Worm (Caenorhabditis elegans) whole organism, mixed stage, embryonic: Measurements from ENCODE around the gene F22F7.12.

Source experiments
- M03D4.4 ChIP-seq: sonication (generic microtip); optimal IDR thresholded peaks from 2 replicates; lab custom pipeline; 2017; ENCODE audit warnings: mild to moderate bottlenecking, missing genetic modification characterization, missing compliant biosample characterization
- bed-3 ChIP-seq: fragments of 200-800 bp; sonication (Bioruptor generic); optimal IDR thresholded peaks from 3 replicates; lab custom pipeline; 2018; ENCODE audit warnings: mild to moderate bottlenecking, missing genetic modification characterization, moderate library complexity, missing compliant biosample characterization
- blmp-1 ChIP-seq: fragments of 150-350 bp; optimal IDR thresholded peaks from 2 replicates; lab custom pipeline; 2014; ENCODE audit warnings: missing biosample characterization, missing genetic modification characterization
- ceh-39 ChIP-seq: fragments of 150-350 bp; optimal IDR thresholded peaks from 2 replicates; lab custom pipeline; 2014; ENCODE audit warnings: missing biosample characterization, missing genetic modification characterization
- ceh-43 ChIP-seq: fragments of 200-800 bp; sonication (Bioruptor generic); optimal IDR thresholded peaks from 2 replicates; lab custom pipeline; 2018; ENCODE audit warnings: mild to moderate bottlenecking, missing genetic modification characterization, moderate library complexity, missing compliant biosample characterization
- ceh-83 ChIP-seq: fragments of 200-800 bp; sonication (Bioruptor generic); optimal IDR thresholded peaks from 2 replicates; lab custom pipeline; 2018; ENCODE audit warnings: mild to moderate bottlenecking, missing genetic modification characterization, missing compliant biosample characterization
- ces-1 ChIP-seq: fragments of 150-350 bp; optimal IDR thresholded peaks from 2 replicates; lab custom pipeline; 2014; ENCODE audit warnings: missing biosample characterization, missing genetic modification reagents, missing genetic modification characterization
- cnd-1 ChIP-seq: fragments of 200-800 bp; sonication (Bioruptor generic); optimal IDR thresholded peaks from 2 replicates; lab custom pipeline; 2018; ENCODE audit warnings: mild to moderate bottlenecking, missing genetic modification characterization, missing compliant biosample characterization
- elt-3 ChIP-seq: fragments of 150-350 bp; optimal IDR thresholded peaks from 2 replicates; lab custom pipeline; 2014; ENCODE audit warnings: missing biosample characterization, missing genetic modification characterization
- flh-1 ChIP-seq: fragments of 200-800 bp; sonication (Bioruptor generic); optimal IDR thresholded peaks from 2 replicates; lab custom pipeline; 2018; ENCODE audit warnings: mild to moderate bottlenecking, missing genetic modification characterization, moderate library complexity, missing compliant biosample characterization
- ham-2 ChIP-seq: fragments of 200-800 bp; sonication (Bioruptor generic); optimal IDR thresholded peaks from 2 replicates; lab custom pipeline; 2018; ENCODE audit warnings: mild to moderate bottlenecking, missing genetic modification characterization, missing compliant biosample characterization
- hlh-1 ChIP-seq: fragments of 150-350 bp; optimal IDR thresholded peaks from 2 replicates; lab custom pipeline; 2014; ENCODE audit warnings: missing biosample characterization, missing genetic modification reagents, missing genetic modification characterization
- lin-13 ChIP-seq: fragments of 150-350 bp; optimal IDR thresholded peaks from 2 replicates; lab custom pipeline; 2014; ENCODE audit warnings: missing biosample characterization, missing genetic modification characterization
- lin-32 ChIP-seq: fragments of 200-800 bp; sonication (Bioruptor generic); optimal IDR thresholded peaks from 2 replicates; lab custom pipeline; 2018; ENCODE audit warnings: mild to moderate bottlenecking, missing genetic modification characterization, missing compliant biosample characterization
- lsy-2 ChIP-seq: fragments of 150-350 bp; optimal IDR thresholded peaks from 2 replicates; lab custom pipeline; 2014; ENCODE audit warnings: missing biosample characterization, missing genetic modification characterization
- mab-5 ChIP-seq: fragments of 150-350 bp; optimal IDR thresholded peaks from 2 replicates; lab custom pipeline; 2014; ENCODE audit warnings: missing biosample characterization, missing genetic modification characterization
- mep-1 ChIP-seq: fragments of 150-350 bp; optimal IDR thresholded peaks from 2 replicates; lab custom pipeline; 2017; ENCODE audit warnings: missing biosample characterization, missing genetic modification reagents, missing genetic modification characterization, inconsistent platforms
- mls-2 ChIP-seq: sonication (generic microtip); optimal IDR thresholded peaks from 2 replicates; lab custom pipeline; 2016; ENCODE audit warnings: mild to moderate bottlenecking, missing genetic modification characterization, moderate library complexity, missing compliant biosample characterization
- nhr-12 ChIP-seq: fragments of 150-350 bp; optimal IDR thresholded peaks from 2 replicates; lab custom pipeline; 2014; ENCODE audit warnings: missing biosample characterization, missing genetic modification characterization
- nhr-237 ChIP-seq: fragments of 150-350 bp; optimal IDR thresholded peaks from 2 replicates; lab custom pipeline; 2014; ENCODE audit warnings: missing biosample characterization, missing genetic modification characterization
- nhr-28 ChIP-seq: fragments of 150-350 bp; optimal IDR thresholded peaks from 2 replicates; lab custom pipeline; 2014; ENCODE audit warnings: missing biosample characterization, missing genetic modification characterization
- nhr-76 ChIP-seq: sonication (generic microtip); optimal IDR thresholded peaks from 2 replicates; lab custom pipeline; 2017; ENCODE audit warnings: missing biosample characterization, missing genetic modification characterization
- pha-4 ChIP-seq: fragments of 150-350 bp; optimal IDR thresholded peaks from 2 replicates; lab custom pipeline; 2018; ENCODE audit warnings: missing biosample characterization, missing genetic modification reagents, missing genetic modification characterization
- sem-2 ChIP-seq: fragments of 200-800 bp; sonication (Bioruptor generic); optimal IDR thresholded peaks from 2 replicates; lab custom pipeline; 2018; ENCODE audit warnings: mild to moderate bottlenecking, missing genetic modification characterization, missing compliant biosample characterization
- snpc-4 ChIP-seq: fragments of 150-350 bp; optimal IDR thresholded peaks from 2 replicates; lab custom pipeline; 2014; ENCODE audit warnings: missing biosample characterization, missing genetic modification characterization
- sptf-1 ChIP-seq: sonication (generic microtip); optimal IDR thresholded peaks from 2 replicates; lab custom pipeline; 2017; ENCODE audit warnings: mild to moderate bottlenecking, missing genetic modification characterization, moderate library complexity, missing compliant biosample characterization
- tbx-8 ChIP-seq: fragments of 200-800 bp; sonication (Bioruptor generic); optimal IDR thresholded peaks from 2 replicates; lab custom pipeline; 2018; ENCODE audit warnings: mild to moderate bottlenecking, missing genetic modification characterization, moderate library complexity, missing compliant biosample characterization
- unc-120 ChIP-seq: sonication (generic microtip); optimal IDR thresholded peaks from 2 replicates; lab custom pipeline; 2017; ENCODE audit warnings: missing genetic modification characterization, missing compliant biosample characterization; ENCODE audit not compliant: poor library complexity, severe bottlenecking
- unc-39 ChIP-seq: fragments of 150-350 bp; optimal IDR thresholded peaks from 2 replicates; lab custom pipeline; 2014; ENCODE audit warnings: missing biosample characterization, missing genetic modification characterization
- unc-62 ChIP-seq: fragments of 150-350 bp; optimal IDR thresholded peaks from 2 replicates; lab custom pipeline; 2014; ENCODE audit warnings: missing biosample characterization, missing genetic modification reagents, missing genetic modification characterization
- zip-8 ChIP-seq: fragments of 150-350 bp; optimal IDR thresholded peaks from 2 replicates; lab custom pipeline; 2014; ENCODE audit warnings: missing biosample characterization, missing genetic modification characterization

F22F7.12 gene

DNA sequence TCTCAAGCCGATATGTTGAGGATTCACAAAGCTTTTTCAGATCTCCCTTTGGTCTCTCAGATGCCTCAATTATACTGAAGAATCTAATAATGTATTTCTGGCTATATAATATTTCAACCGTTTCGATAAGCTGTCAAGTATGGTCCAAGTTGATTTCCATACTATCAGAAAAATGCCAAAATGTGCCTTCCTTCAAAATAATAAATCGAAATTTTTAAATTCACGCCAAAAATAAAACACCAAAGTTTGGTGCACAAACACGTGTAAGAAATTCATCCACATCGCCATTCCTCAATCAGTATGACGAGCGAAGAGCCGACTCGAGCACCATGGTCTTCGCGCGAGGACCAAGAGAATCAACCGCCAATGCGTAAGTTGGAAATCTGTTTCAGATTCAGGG is 24.8 kb downstream of the F22F7.12 start, which contains the start of gene F22F7.11:
TSS of gene F22F7.11 (plus strand) at position 301 of the 400 bp plus-strand sequence.
- no peak for TF ChIP-seq nhr-76 (tag; lab: Kevin White, UChicago)
- TF ChIP-seq blmp-1 (tag; lab: Kevin White, UChicago) = no peak
- no peak for TF ChIP-seq mab-5 (tag; lab: Kevin White, UChicago)
- TF ChIP-seq hlh-1 (tag; lab: Kevin White, UChicago) = no peak
- TF ChIP-seq M03D4.4 = no peak
- no peak for TF ChIP-seq pha-4
- no peak for TF ChIP-seq snpc-4 (tag; lab: Kevin White, UChicago)
- no peak for TF ChIP-seq cnd-1 (tag; lab: Kevin White, UChicago)
- no peak for TF ChIP-seq lin-13 (tag; lab: Kevin White, UChicago)
- no peak for TF ChIP-seq nhr-28 (tag; lab: Kevin White, UChicago)
- no peak for TF ChIP-seq bed-3 (GFP tag; lab: Kevin White, UChicago)

DNA sequence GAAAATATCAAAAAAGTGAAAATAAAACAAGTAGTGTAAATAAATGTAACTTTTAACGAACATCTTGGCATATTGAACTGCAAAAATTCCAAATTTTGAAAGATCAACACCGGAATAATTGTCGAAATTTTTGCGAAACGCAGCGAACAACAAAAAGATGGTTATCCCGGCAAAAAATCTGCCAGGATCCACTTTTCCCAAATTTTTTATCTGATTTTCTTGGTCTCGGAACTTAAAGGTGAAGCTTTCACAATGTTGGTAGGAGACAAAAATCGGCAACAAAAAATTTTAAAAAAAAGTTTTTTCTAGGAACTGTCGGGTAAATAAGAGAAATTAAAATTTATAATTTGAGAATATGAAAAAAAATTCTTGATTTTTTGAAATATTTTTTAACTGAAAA is 25.7 kb downstream of the F22F7.12 start, which contains the start of gene bgnt-1.2:
TSS of gene bgnt-1.2 (minus strand) at position 101 of the 400 bp plus-strand sequence.
- no peak for TF ChIP-seq nhr-76 (tag; lab: Kevin White, UChicago)

DNA sequence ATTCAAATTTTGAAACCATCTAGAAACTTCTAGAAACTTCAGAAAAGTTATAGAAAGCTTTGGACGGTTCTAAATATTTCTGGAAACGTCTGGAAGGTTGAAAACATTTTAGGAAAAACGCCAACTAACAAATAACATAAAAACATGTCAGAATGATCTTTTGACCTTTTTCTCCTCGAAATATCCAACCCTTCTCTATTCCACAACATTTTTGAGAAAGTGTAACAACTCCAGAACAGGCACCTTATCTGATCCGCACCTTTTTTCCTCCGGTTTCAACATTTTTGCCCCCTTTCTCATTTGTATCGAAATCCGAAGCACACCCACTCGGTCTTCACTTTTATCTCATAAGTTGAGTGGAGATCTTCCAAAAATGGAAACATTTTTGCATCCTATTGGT is 33.9 kb downstream of the F22F7.12 start, which contains the start of gene F22F7.3:
TSS of gene F22F7.3 (plus strand) at position 301 of the 400 bp plus-strand sequence.
- TF ChIP-seq lin-32 = no peak
- no peak for TF ChIP-seq cnd-1 (tag; lab: Kevin White, UChicago)
- no peak for TF ChIP-seq nhr-12
- no peak for TF ChIP-seq zip-8 (tag; lab: Kevin White, UChicago)
- TF ChIP-seq ceh-83 (GFP tag; lab: Kevin White, UChicago) = no peak
- no peak for TF ChIP-seq unc-62 (GFP tag; lab: Kevin White, UChicago)
- no peak for TF ChIP-seq sptf-1

DNA sequence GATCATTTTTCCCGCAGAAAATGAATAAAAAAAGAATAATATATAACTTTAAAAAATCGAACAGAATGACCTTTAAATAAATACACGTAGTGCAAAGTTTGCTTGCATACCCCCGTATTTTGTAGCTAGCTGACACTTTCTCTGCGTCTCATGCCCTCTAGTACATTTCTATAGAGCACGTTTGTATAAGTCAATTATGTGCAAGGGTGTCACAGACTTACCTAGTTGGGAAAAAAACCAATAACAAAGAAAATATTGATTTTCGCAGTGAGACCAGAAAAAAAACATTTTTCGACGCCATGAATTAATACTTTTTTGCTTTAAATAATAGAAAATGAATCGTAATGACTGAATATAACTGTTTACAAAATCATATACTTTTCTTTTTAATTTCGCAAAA is 35.0 kb downstream of the F22F7.12 start, which contains the start of gene ckb-4:
TSS of gene ckb-4 (minus strand) at position 140 of the 400 bp plus-strand sequence.
- peak; percentile 49 for TF ChIP-seq nhr-237 (tag; lab: Kevin White, UChicago)
- TF ChIP-seq ceh-39 (tag; lab: Kevin White, UChicago) = peak; percentile 10
- peak; percentile 29 for TF ChIP-seq mep-1 (tag; lab: Kevin White, UChicago)
- TF ChIP-seq blmp-1 (tag; lab: Kevin White, UChicago) = no peak
- no peak for TF ChIP-seq ceh-43 (GFP tag; lab: Kevin White, UChicago)
- TF ChIP-seq pha-4 = peak; percentile 43
- peak; percentile 94 for TF ChIP-seq ces-1 (GFP tag; lab: Kevin White, UChicago)

DNA sequence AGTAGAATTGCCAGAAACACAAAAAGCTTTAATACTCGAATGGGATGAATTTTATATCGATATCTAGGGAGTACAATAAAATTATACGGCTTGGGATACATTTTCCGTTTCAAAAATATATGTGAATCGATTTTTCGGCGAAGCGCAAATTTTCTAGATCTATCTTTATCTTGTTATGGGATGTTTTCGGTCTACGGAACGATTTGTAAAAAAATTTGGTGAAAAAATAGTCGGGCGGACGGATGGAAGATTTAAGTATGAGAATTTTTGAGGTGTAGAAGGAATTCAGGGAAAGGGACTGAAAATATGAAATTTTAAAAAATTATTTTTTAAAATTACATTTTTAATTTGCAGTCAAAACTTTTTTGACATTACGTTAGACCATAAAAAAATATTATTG is 38.3 kb downstream of the F22F7.12 start, which contains the start of gene F22F7.4:
TSS of gene F22F7.4 (minus strand) at position 101 of the 400 bp plus-strand sequence.
- TF ChIP-seq unc-120 (tag; lab: Kevin White, UChicago) = no peak
- no peak for TF ChIP-seq nhr-76 (tag; lab: Kevin White, UChicago)
- no peak for TF ChIP-seq blmp-1 (tag; lab: Kevin White, UChicago)
- TF ChIP-seq cnd-1 (tag; lab: Kevin White, UChicago) = no peak
- no peak for TF ChIP-seq flh-1 (GFP tag; lab: Kevin White, UChicago)
- TF ChIP-seq unc-39 (tag; lab: Kevin White, UChicago) = no peak
- no peak for TF ChIP-seq lin-32
- no peak for TF ChIP-seq nhr-28 (tag; lab: Kevin White, UChicago)
- TF ChIP-seq ces-1 (GFP tag; lab: Kevin White, UChicago) = no peak
- TF ChIP-seq ceh-39 (tag; lab: Kevin White, UChicago) = no peak
- TF ChIP-seq tbx-8 = no peak
- no peak for TF ChIP-seq unc-62 (GFP tag; lab: Kevin White, UChicago)
- no peak for TF ChIP-seq sptf-1
- no peak for TF ChIP-seq mls-2 (tag; lab: Kevin White, UChicago)
- TF ChIP-seq hlh-1 (tag; lab: Kevin White, UChicago) = no peak

DNA sequence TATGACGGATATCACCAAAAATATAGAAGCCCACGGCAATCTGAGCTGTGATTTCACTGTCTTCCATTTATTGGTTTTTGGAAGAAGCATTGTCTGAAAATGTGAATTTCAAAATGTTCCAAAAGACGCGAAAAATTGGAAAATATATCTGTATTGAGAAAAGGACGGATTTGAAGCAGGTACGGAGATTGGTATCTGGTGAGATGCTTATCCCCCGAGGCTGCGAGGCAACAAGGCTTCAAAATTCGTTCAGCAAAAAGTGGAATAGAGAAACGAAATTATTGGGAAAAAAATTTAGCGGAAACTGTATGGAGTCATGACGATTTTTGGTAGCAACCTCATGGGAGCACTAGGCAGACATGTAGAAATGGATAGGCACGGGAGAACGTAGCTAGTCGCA is 41.2 kb downstream of the F22F7.12 start, which contains the start of gene F36F12.1:
TSS of gene F36F12.1 (minus strand) at position 101 of the 400 bp plus-strand sequence.
- TF ChIP-seq lsy-2 (tag; lab: Kevin White, UChicago) = no peak
- no peak for TF ChIP-seq pha-4
- TF ChIP-seq zip-8 (tag; lab: Kevin White, UChicago) = no peak
- no peak for TF ChIP-seq mep-1 (tag; lab: Kevin White, UChicago)
- TF ChIP-seq ham-2 (GFP tag; lab: Kevin White, UChicago) = no peak
- no peak for TF ChIP-seq unc-39 (tag; lab: Kevin White, UChicago)
- no peak for TF ChIP-seq mls-2 (tag; lab: Kevin White, UChicago)
- no peak for TF ChIP-seq lin-13 (tag; lab: Kevin White, UChicago)
- TF ChIP-seq nhr-76 (tag; lab: Kevin White, UChicago) = no peak
- TF ChIP-seq flh-1 (GFP tag; lab: Kevin White, UChicago) = no peak
- no peak for TF ChIP-seq sem-2 (GFP tag; lab: Kevin White, UChicago)
- TF ChIP-seq cnd-1 (tag; lab: Kevin White, UChicago) = no peak
- TF ChIP-seq nhr-12 = no peak
- no peak for TF ChIP-seq elt-3 (tag; lab: Kevin White, UChicago)
- TF ChIP-seq mab-5 (tag; lab: Kevin White, UChicago) = no peak
- no peak for TF ChIP-seq ces-1 (GFP tag; lab: Kevin White, UChicago)
